Fruit fly (Drosophila melanogaster) S2 (cell line): ENCODE measurements around the gene EMC2B.

Experiments
- CG8478 ChIP-seq: fragments of >200 bp; optimal IDR thresholded peaks from 2 replicates; lab custom pipeline; 2018
- CTCF ChIP-seq, 2 experiments: fragments of >200 bp; optimal IDR thresholded peaks; 2 replicates each; lab custom pipeline; 2018

dm6 chr3R:16944267-16944666, 47.4 kb downstream of the EMC2B start:
- TF ChIP-seq CG8478 (lab: Kevin White, UChicago) (no peak), CTCF (optimal IDR thresholded peaks at IDR 0.05; lab: Kevin White, UChicago) (no peak)
